Worm (Caenorhabditis elegans) whole organism, young adult: ENCODE measurements around the gene smcl-1.
A peak's percentile ranks its signal among the peaks of the same experiment; 100 is the strongest.

Source experiments
- B0035.1 ChIP-seq: sonication (generic microtip); optimal IDR thresholded peaks from 2 replicates; lab custom pipeline; 2016; ENCODE audit warnings: missing genetic modification characterization, mild to moderate bottlenecking, missing compliant biosample characterization, missing genotype, missing genetic modification reagents
- D2030.7 ChIP-seq: fragments of 200-800 bp; sonication (Bioruptor generic); IDR thresholded peaks from 2 replicates; pipeline ENCODE4 v1.3.6; 2022; ENCODE audit warnings: missing genetic modification reagents, missing genetic modification characterization, missing compliant biosample characterization
- F22D6.2 ChIP-seq: sonication (generic microtip); optimal IDR thresholded peaks from 2 replicates; lab custom pipeline; 2016; ENCODE audit warnings: mild to moderate bottlenecking, missing genetic modification characterization, missing compliant biosample characterization
- F33H1.4 ChIP-seq: fragments of 200-800 bp; sonication (Bioruptor generic); IDR thresholded peaks from 2 replicates; pipeline ENCODE4 v1.3.6; 2022; ENCODE audit warnings: missing genetic modification reagents, missing genetic modification characterization, missing compliant biosample characterization
- F37B4.10 ChIP-seq: fragments of 200-800 bp; sonication (Bioruptor generic); IDR thresholded peaks from 2 replicates; pipeline ENCODE4 v1.3.6; 2022; ENCODE audit warnings: missing genetic modification characterization, missing compliant biosample characterization
- F57A8.1 ChIP-seq: fragments of 200-800 bp; sonication (Bioruptor generic); optimal IDR thresholded peaks from 2 replicates; lab custom pipeline; 2018; ENCODE audit warnings: mild to moderate bottlenecking, missing genetic modification characterization, moderate library complexity, missing compliant biosample characterization
- F57C9.4 ChIP-seq: sonication (generic microtip); optimal IDR thresholded peaks from 2 replicates; lab custom pipeline; 2017; ENCODE audit warnings: mild to moderate bottlenecking, missing genetic modification characterization, missing compliant biosample characterization
- K11D2.4 ChIP-seq: fragments of 200-800 bp; sonication (Bioruptor generic); IDR thresholded peaks from 2 replicates; pipeline ENCODE4 v1.3.6; 2022; ENCODE audit warnings: missing genetic modification reagents, missing genetic modification characterization, missing compliant biosample characterization
- T07F8.4 ChIP-seq: sonication (generic microtip); optimal IDR thresholded peaks from 2 replicates; lab custom pipeline; 2016; ENCODE audit warnings: mild to moderate bottlenecking, missing genetic modification characterization, moderate library complexity, missing compliant biosample characterization
- aptf-2 ChIP-seq: fragments of 200-800 bp; sonication (Bioruptor generic); conservative IDR thresholded peaks from 2 replicates; pipeline ENCODE4 v1.3.6; 2022; ENCODE audit warnings: missing genetic modification reagents, missing genetic modification characterization, missing compliant biosample characterization
- atf-7 ChIP-seq: sonication (generic microtip); optimal IDR thresholded peaks from 2 replicates; lab custom pipeline; 2017; ENCODE audit warnings: mild to moderate bottlenecking, missing genetic modification characterization, missing compliant biosample characterization
- attf-3 ChIP-seq: fragments of 200-800 bp; sonication (Bioruptor generic); conservative IDR thresholded peaks from 2 replicates; pipeline ENCODE4 v1.3.6; 2022; ENCODE audit warnings: missing genetic modification reagents, missing genetic modification characterization, missing compliant biosample characterization
- ceh-79 ChIP-seq: sonication (generic microtip); optimal IDR thresholded peaks from 2 replicates; lab custom pipeline; 2017; ENCODE audit warnings: mild to moderate bottlenecking, missing genetic modification characterization, missing compliant biosample characterization
- dpl-1 ChIP-seq: fragments of 150-350 bp; optimal IDR thresholded peaks from 2 replicates; lab custom pipeline; 2014; ENCODE audit warnings: missing biosample characterization, missing genetic modification reagents, missing genetic modification characterization
- ekl-4 ChIP-seq: fragments of 200-800 bp; sonication (Bioruptor generic); IDR thresholded peaks from 2 replicates; pipeline ENCODE4 v1.3.6; 2022; ENCODE audit warnings: missing genetic modification reagents, missing genetic modification characterization, missing compliant biosample characterization
- fkh-3 ChIP-seq: sonication (generic microtip); optimal IDR thresholded peaks from 2 replicates; lab custom pipeline; 2016; ENCODE audit warnings: mild to moderate bottlenecking, missing genetic modification characterization, missing compliant biosample characterization
- hsf-1 ChIP-seq: fragments of 200-800 bp; sonication (Bioruptor generic); IDR thresholded peaks from 2 replicates; pipeline ENCODE4 v1.3.6; 2022; ENCODE audit warnings: missing genetic modification reagents, missing genetic modification characterization, missing compliant biosample characterization
- lag-1 ChIP-seq: fragments of 200-800 bp; sonication (Bioruptor generic); IDR thresholded peaks from 2 replicates; pipeline ENCODE4 v1.3.6; 2022; ENCODE audit warnings: missing genetic modification reagents, missing genetic modification characterization, missing compliant biosample characterization
- lin-35 ChIP-seq, 3 experiments: fragments of 150-350 bp in 2 of 3; sonication (generic microtip) in 1 of 3; optimal IDR thresholded peaks; 2 replicates each; lab custom pipeline; 2014 to 2018; ENCODE audit warnings: missing biosample characterization in 3 of 3, missing genetic modification characterization in 3 of 3, missing genetic modification reagents in 3 of 3
- madf-8 ChIP-seq: fragments of 200-800 bp; sonication (Bioruptor generic); conservative IDR thresholded peaks from 2 replicates; pipeline ENCODE4 v1.3.6; 2022; ENCODE audit warnings: missing genetic modification reagents, missing genetic modification characterization, missing compliant biosample characterization
- mxl-1 ChIP-seq: sonication (generic microtip); optimal IDR thresholded peaks from 2 replicates; lab custom pipeline; 2016; ENCODE audit warnings: missing genetic modification characterization, missing compliant biosample characterization
- nhr-80 ChIP-seq: sonication (generic microtip); optimal IDR thresholded peaks from 2 replicates; lab custom pipeline; 2016; ENCODE audit warnings: missing genetic modification characterization, missing compliant biosample characterization
- pha-4 ChIP-seq: fragments of 150-350 bp; sonication (generic microtip); optimal IDR thresholded peaks from 2 replicates; lab custom pipeline; 2014; ENCODE audit warnings: missing biosample characterization, missing genetic modification reagents, missing genetic modification characterization
- rec-8 ChIP-seq, 2 experiments: sonication (generic microtip); optimal IDR thresholded peaks; 2 replicates each; lab custom pipeline; 2016; ENCODE audit warnings: mild to moderate bottlenecking in 2 of 2, missing genetic modification characterization in 2 of 2, missing genetic modification reagents in 2 of 2, missing genotype in 2 of 2, missing biosample characterization in 1 of 2, missing compliant biosample characterization in 1 of 2, moderate library complexity in 1 of 2
- unc-130 ChIP-seq: sonication (generic microtip); optimal IDR thresholded peaks from 2 replicates; lab custom pipeline; 2016; ENCODE audit warnings: missing genetic modification reagents, missing genetic modification characterization, missing compliant biosample characterization
- ztf-18 ChIP-seq: sonication (generic microtip); optimal IDR thresholded peaks from 2 replicates; lab custom pipeline; 2016; ENCODE audit warnings: missing genotype, mild to moderate bottlenecking, missing genetic modification characterization, missing compliant biosample characterization
- ztf-25 ChIP-seq: fragments of 200-800 bp; sonication (Bioruptor generic); IDR thresholded peaks from 2 replicates; pipeline ENCODE4 v1.3.6; 2022; ENCODE audit warnings: missing genetic modification reagents, missing genetic modification characterization, missing compliant biosample characterization
- ztf-28 ChIP-seq: fragments of 200-800 bp; sonication (Bioruptor generic); IDR thresholded peaks from 2 replicates; pipeline ENCODE4 v1.3.6; 2022; ENCODE audit warnings: missing genetic modification reagents, missing genetic modification characterization, missing compliant biosample characterization
- ztf-6 ChIP-seq: fragments of 200-800 bp; sonication (Bioruptor generic); IDR thresholded peaks from 2 replicates; pipeline ENCODE4 v1.3.6; 2022; ENCODE audit warnings: missing genetic modification reagents, missing genetic modification characterization, missing compliant biosample characterization

Gene smcl-1

ce11 chrX:11732752-11733151, 39.5 kb downstream of the smcl-1 start:
- TF ChIP-seq F57A8.1 (GFP tag; lab: Kevin White, UChicago): no peak
- no peak for TF ChIP-seq unc-130 (GFP tag; lab: Kevin White, UChicago)
- TF ChIP-seq K11D2.4 (GFP tag; lab: Robert Waterston, UW): no peak
- no peak for TF ChIP-seq F57C9.4
- TF ChIP-seq, all 124 proteins: peak for 0

ce11 chrX:11734110-11734509, 40.8 kb downstream of the smcl-1 start:
- TF ChIP-seq rec-8 (tag; optimal IDR thresholded peaks at IDR 0.05; lab: Kevin White, UChicago) (no peak), ztf-18 (tag; lab: Kevin White, UChicago) (no peak), nhr-80 (tag; lab: Kevin White, UChicago) (peak; percentile 4)

ce11 chrX:11737053-11737452, 43.8 kb downstream of the smcl-1 start, which contains the start of gene D1053.3:
TSS of gene D1053.3 (minus strand) at chrX:11737153.
- no peak for TF ChIP-seq B0035.1 (tag; lab: Kevin White, UChicago)
- TF ChIP-seq F33H1.4: no peak
- TF ChIP-seq mxl-1: no peak
- no peak for TF ChIP-seq attf-3
- no peak for TF ChIP-seq dpl-1 (GFP tag; lab: Kevin White, UChicago)

- TF ChIP-seq ztf-28 (GFP tag; lab: Robert Waterston, UW) (no peak), ceh-79 (tag; lab: Kevin White, UChicago) (no peak), ztf-6 (no peak), nhr-80 (tag; lab: Kevin White, UChicago) (peak; percentile 86), pha-4 (tag; lab: Kevin White, UChicago) (peak; percentile 38), T07F8.4 (tag; lab: Kevin White, UChicago) (no peak), atf-7 (tag; lab: Kevin White, UChicago) (peak; percentile 9), ekl-4 (GFP tag; lab: Robert Waterston, UW) (no peak)
Measured at ce11 chrX:11738602-11739100, 45.4 kb downstream of the smcl-1 start, which contains the start of gene nspa-9. TSS of gene nspa-9 (plus strand) at chrX:11739050.

ce11 chrX:11743723-11744122, 50.5 kb downstream of the smcl-1 start:
- no peak for TF ChIP-seq fkh-3 (tag; lab: Kevin White, UChicago)
- TF ChIP-seq F37B4.10 (GFP tag; lab: Robert Waterston, UW): no peak
- TF ChIP-seq F22D6.2 (tag; lab: Kevin White, UChicago): no peak
- no peak for TF ChIP-seq madf-8 (GFP tag; lab: Robert Waterston, UW)
- no peak for TF ChIP-seq ceh-79 (tag; lab: Kevin White, UChicago)
- TF ChIP-seq D2030.7 (GFP tag; lab: Robert Waterston, UW): no peak
- no peak for TF ChIP-seq ztf-25
- TF ChIP-seq hsf-1 (GFP tag; lab: Robert Waterston, UW): no peak
- TF ChIP-seq lin-35 (GFP tag; optimal IDR thresholded peaks at IDR 0.05; lab: Kevin White, UChicago): no peak
- TF ChIP-seq pha-4 (tag; lab: Kevin White, UChicago): no peak
- TF ChIP-seq B0035.1 (tag; lab: Kevin White, UChicago): no peak
- no peak for TF ChIP-seq lag-1 (GFP tag; lab: Robert Waterston, UW)
- no peak for TF ChIP-seq ztf-6
- no peak for TF ChIP-seq F57A8.1 (GFP tag; lab: Kevin White, UChicago)
- no peak for TF ChIP-seq aptf-2 (GFP tag; lab: Robert Waterston, UW)
- TF ChIP-seq ztf-18 (tag; lab: Kevin White, UChicago): no peak
